Fruit fly (Drosophila melanogaster) whole organism, embryonic: Measurements from ENCODE around the gene S-Lap4.

Source experiments
- Asciz ChIP-seq: fragments of 200-800 bp; sonication (Bioruptor generic); optimal IDR thresholded peaks from 2 replicates; lab custom pipeline; 2017; ENCODE audit warnings: missing biosample characterization, mild to moderate bottlenecking, missing genetic modification characterization, missing genetic modification reagents
- Atf-2 ChIP-seq: fragments of 200-800 bp; sonication (Bioruptor generic); optimal IDR thresholded peaks from 2 replicates; lab custom pipeline; 2016; ENCODE audit warnings: missing biosample characterization, missing genetic modification characterization
- CG10274 ChIP-seq: fragments of 200-800 bp; sonication (Bioruptor generic); optimal IDR thresholded peaks from 3 replicates; lab custom pipeline; 2017; ENCODE audit warnings: missing biosample characterization, mild to moderate bottlenecking, missing genetic modification characterization
- CG10565 ChIP-seq: fragments of 200-800 bp; sonication (Bioruptor generic); optimal IDR thresholded peaks from 3 replicates; lab custom pipeline; 2016; ENCODE audit warnings: missing biosample characterization, mild to moderate bottlenecking, missing genetic modification characterization
- CG11456 ChIP-seq: fragments of 200-800 bp; sonication (Bioruptor generic); IDR thresholded peaks from 3 replicates; pipeline ENCODE4 v1.3.6; 2022; ENCODE audit warnings: missing biosample characterization, missing genetic modification characterization
- CG11695 ChIP-seq: fragments of 200-800 bp; sonication (Bioruptor generic); IDR thresholded peaks from 3 replicates; pipeline ENCODE4 v1.3.6; 2022; ENCODE audit warnings: missing biosample characterization, missing genetic modification characterization
- CG12071 ChIP-seq: fragments of 200-800 bp; sonication (Bioruptor generic); optimal IDR thresholded peaks from 3 replicates; lab custom pipeline; 2018; ENCODE audit warnings: missing biosample characterization, mild to moderate bottlenecking, missing genetic modification characterization
- CG12236 ChIP-seq: fragments of 200-800 bp; sonication (Bioruptor generic); optimal IDR thresholded peaks from 2 replicates; lab custom pipeline; 2016; ENCODE audit warnings: missing biosample characterization, missing genetic modification characterization
- CG12659 ChIP-seq: fragments of 200-800 bp; sonication (Bioruptor generic); optimal IDR thresholded peaks from 3 replicates; lab custom pipeline; 2017; ENCODE audit warnings: mild to moderate bottlenecking, missing biosample characterization, missing genetic modification reagents, missing genetic modification characterization
- CG14441 ChIP-seq: fragments of 200-800 bp; sonication (Bioruptor generic); IDR thresholded peaks from 2 replicates; pipeline ENCODE4 v1.3.6; 2022; ENCODE audit warnings: missing biosample characterization, missing genetic modification characterization
- CG16815 ChIP-seq: fragments of 200-800 bp; sonication (Bioruptor generic); optimal IDR thresholded peaks from 3 replicates; lab custom pipeline; 2017; ENCODE audit warnings: missing biosample characterization, mild to moderate bottlenecking, missing genetic modification characterization
- CG2129 ChIP-seq: fragments of 200-800 bp; sonication (Bioruptor generic); IDR thresholded peaks from 2 replicates; pipeline ENCODE4 v1.3.6; 2022; ENCODE audit warnings: missing biosample characterization, missing genetic modification characterization; ENCODE audit not compliant: partially characterized antibody
- CG30020 ChIP-seq: fragments of 200-800 bp; optimal IDR thresholded peaks from 2 replicates; lab custom pipeline; 2019; ENCODE audit warnings: missing biosample characterization, mild to moderate bottlenecking, missing genetic modification characterization, moderate library complexity
- CG3065 ChIP-seq: fragments of 200-800 bp; sonication (Bioruptor generic); optimal IDR thresholded peaks from 2 replicates; lab custom pipeline; 2016; ENCODE audit warnings: missing biosample characterization, missing genetic modification characterization
- CG7556 ChIP-seq: fragments of 200-800 bp; sonication (Bioruptor generic); optimal IDR thresholded peaks from 2 replicates; lab custom pipeline; 2017; ENCODE audit warnings: missing biosample characterization, mild to moderate bottlenecking, missing genetic modification characterization
- CG7963 ChIP-seq: fragments of 200-800 bp; sonication (Bioruptor generic); IDR thresholded peaks from 3 replicates; pipeline ENCODE4 v1.3.6; 2022; ENCODE audit warnings: missing biosample characterization, missing genetic modification characterization; ENCODE audit not compliant: partially characterized antibody
- CG8089 ChIP-seq: fragments of 200-800 bp; sonication (Bioruptor generic); optimal IDR thresholded peaks from 3 replicates; lab custom pipeline; 2016; ENCODE audit warnings: missing biosample characterization, missing genetic modification characterization
- CG9797 ChIP-seq: fragments of 200-800 bp; sonication (Bioruptor generic); optimal IDR thresholded peaks from 3 replicates; lab custom pipeline; 2018; ENCODE audit warnings: missing biosample characterization, mild to moderate bottlenecking, missing genetic modification characterization
- CG9876 ChIP-seq: fragments of 200-800 bp; sonication (Bioruptor generic); optimal IDR thresholded peaks from 2 replicates; lab custom pipeline; 2016; ENCODE audit warnings: missing biosample characterization, missing genetic modification characterization
- CoRest ChIP-seq: fragments of 200-800 bp; sonication (Bioruptor generic); optimal IDR thresholded peaks from 3 replicates; lab custom pipeline; 2018; ENCODE audit warnings: missing biosample characterization, mild to moderate bottlenecking, missing genetic modification characterization, moderate library complexity
- CrebB ChIP-seq: fragments of 200-800 bp; sonication (Bioruptor generic); optimal IDR thresholded peaks from 3 replicates; lab custom pipeline; 2018; ENCODE audit warnings: missing biosample characterization, mild to moderate bottlenecking, missing genetic modification characterization
- ERR ChIP-seq: fragments of 200-800 bp; sonication (Bioruptor generic); optimal IDR thresholded peaks from 2 replicates; lab custom pipeline; 2016; ENCODE audit warnings: missing biosample characterization, missing genetic modification characterization
- Ets97D ChIP-seq: fragments of 200-800 bp; sonication (Bioruptor generic); optimal IDR thresholded peaks from 3 replicates; lab custom pipeline; 2016; ENCODE audit warnings: missing biosample characterization, missing genetic modification characterization
- HmgD ChIP-seq: fragments of 200-800 bp; sonication (Bioruptor generic); optimal IDR thresholded peaks from 3 replicates; lab custom pipeline; 2016; ENCODE audit warnings: missing biosample characterization, missing genetic modification characterization
- Hmr ChIP-seq: fragments of 200-800 bp; sonication (Bioruptor generic); optimal IDR thresholded peaks from 3 replicates; lab custom pipeline; 2017; ENCODE audit warnings: mild to moderate bottlenecking, missing biosample characterization, missing genetic modification reagents, missing genetic modification characterization
- Meics ChIP-seq: fragments of 200-800 bp; sonication (Bioruptor generic); optimal IDR thresholded peaks from 2 replicates; lab custom pipeline; 2017; ENCODE audit warnings: missing biosample characterization, mild to moderate bottlenecking, missing genetic modification characterization
- Side ChIP-seq: fragments of 200-800 bp; sonication (Bioruptor generic); optimal IDR thresholded peaks from 2 replicates; lab custom pipeline; 2016; ENCODE audit warnings: missing biosample characterization, missing genetic modification characterization
- Sin3A ChIP-seq: fragments of >200 bp; optimal IDR thresholded peaks from 2 replicates; lab custom pipeline; 2018
- Six4 ChIP-seq: fragments of 200-800 bp; sonication (Bioruptor generic); optimal IDR thresholded peaks from 2 replicates; lab custom pipeline; 2016; ENCODE audit warnings: missing biosample characterization, missing genetic modification characterization
- Spps ChIP-seq: fragments of 200-800 bp; sonication (Bioruptor generic); optimal IDR thresholded peaks from 2 replicates; lab custom pipeline; 2018; ENCODE audit warnings: missing biosample characterization, mild to moderate bottlenecking, missing genetic modification characterization
- Stat92E ChIP-seq, 3 experiments: fragments of >200 bp in 2 of 3; fragments of 200-800 bp in 1 of 3; sonication (Bioruptor generic) in 1 of 3; optimal IDR thresholded peaks; 2 replicates each; lab custom pipeline; 2017 to 2019; ENCODE audit warnings: missing biosample characterization in 3 of 3, missing genetic modification characterization in 3 of 3, mild to moderate bottlenecking in 1 of 3, moderate library complexity in 1 of 3
- amos ChIP-seq: fragments of 200-800 bp; sonication (Bioruptor generic); IDR thresholded peaks from 2 replicates; pipeline ENCODE4 v1.3.6; 2022; ENCODE audit warnings: missing biosample characterization, missing genetic modification characterization; ENCODE audit not compliant: partially characterized antibody
- bowl ChIP-seq: fragments of 200-800 bp; sonication (Bioruptor generic); IDR thresholded peaks from 2 replicates; pipeline ENCODE4 v1.3.6; 2022; ENCODE audit warnings: missing biosample characterization, missing genetic modification characterization
- cato ChIP-seq: fragments of 200-800 bp; sonication (Bioruptor generic); optimal IDR thresholded peaks from 2 replicates; lab custom pipeline; 2016; ENCODE audit warnings: missing biosample characterization, missing genetic modification characterization, borderline replicate concordance
- cg ChIP-seq: fragments of 200-800 bp; sonication (Bioruptor generic); optimal IDR thresholded peaks from 3 replicates; lab custom pipeline; 2019; ENCODE audit warnings: missing biosample characterization, mild to moderate bottlenecking, missing genetic modification characterization, moderate library complexity
- chif ChIP-seq, 2 experiments: fragments of 200-800 bp; sonication (Bioruptor generic); optimal IDR thresholded peaks; 3 replicates each; lab custom pipeline; 2016; ENCODE audit warnings: missing biosample characterization in 2 of 2, missing genetic modification characterization in 2 of 2
- cwo ChIP-seq: fragments of 200-800 bp; sonication (Bioruptor generic); optimal IDR thresholded peaks from 3 replicates; lab custom pipeline; 2017; ENCODE audit warnings: missing biosample characterization, missing genetic modification characterization, mild to moderate bottlenecking, moderate library complexity, missing genetic modification reagents
- ham ChIP-seq: fragments of 200-800 bp; sonication (Bioruptor generic); IDR thresholded peaks from 2 replicates; pipeline ENCODE4 v1.3.6; 2022; ENCODE audit warnings: missing biosample characterization, missing genetic modification characterization
- her ChIP-seq: fragments of 200-800 bp; sonication (Bioruptor generic); optimal IDR thresholded peaks from 2 replicates; lab custom pipeline; 2016; ENCODE audit warnings: missing biosample characterization, missing genetic modification characterization
- knrl ChIP-seq: fragments of 200-800 bp; sonication (Bioruptor generic); IDR thresholded peaks from 3 replicates; pipeline ENCODE4 v1.3.6; 2022; ENCODE audit warnings: missing biosample characterization, missing genetic modification characterization; ENCODE audit not compliant: partially characterized antibody
- lilli ChIP-seq: fragments of 200-800 bp; sonication (Bioruptor generic); optimal IDR thresholded peaks from 3 replicates; lab custom pipeline; 2016; ENCODE audit warnings: missing biosample characterization, missing genetic modification characterization
- luna ChIP-seq: fragments of 200-800 bp; sonication (Bioruptor generic); optimal IDR thresholded peaks from 2 replicates; lab custom pipeline; 2016; ENCODE audit warnings: missing biosample characterization, missing genetic modification characterization
- pfk ChIP-seq: fragments of 200-800 bp; sonication (Bioruptor generic); optimal IDR thresholded peaks from 2 replicates; lab custom pipeline; 2018; ENCODE audit warnings: missing biosample characterization, mild to moderate bottlenecking, missing genetic modification characterization, moderate library complexity
- phol ChIP-seq: fragments of 200-800 bp; sonication (Bioruptor generic); optimal IDR thresholded peaks from 3 replicates; lab custom pipeline; 2018; ENCODE audit warnings: missing biosample characterization, mild to moderate bottlenecking, missing genetic modification characterization, moderate library complexity
- tgo ChIP-seq: fragments of 200-800 bp; sonication (Bioruptor generic); IDR thresholded peaks from 3 replicates; pipeline ENCODE4 v1.3.6; 2022; ENCODE audit warnings: missing biosample characterization, missing genetic modification characterization
- tna ChIP-seq: fragments of 200-800 bp; sonication (Bioruptor generic); IDR thresholded peaks from 2 replicates; pipeline ENCODE4 v1.3.6; 2022; ENCODE audit warnings: missing biosample characterization, missing genetic modification characterization; ENCODE audit not compliant: partially characterized antibody
- tup ChIP-seq: fragments of 200-800 bp; sonication (Bioruptor generic); optimal IDR thresholded peaks from 2 replicates; lab custom pipeline; 2016; ENCODE audit warnings: missing biosample characterization, mild to moderate bottlenecking, missing genetic modification characterization, moderate library complexity
- wek ChIP-seq: fragments of 200-800 bp; sonication (Bioruptor generic); optimal IDR thresholded peaks from 3 replicates; lab custom pipeline; 2018; ENCODE audit warnings: missing biosample characterization, mild to moderate bottlenecking, missing genetic modification characterization, moderate library complexity

Gene S-Lap4

DNA sequence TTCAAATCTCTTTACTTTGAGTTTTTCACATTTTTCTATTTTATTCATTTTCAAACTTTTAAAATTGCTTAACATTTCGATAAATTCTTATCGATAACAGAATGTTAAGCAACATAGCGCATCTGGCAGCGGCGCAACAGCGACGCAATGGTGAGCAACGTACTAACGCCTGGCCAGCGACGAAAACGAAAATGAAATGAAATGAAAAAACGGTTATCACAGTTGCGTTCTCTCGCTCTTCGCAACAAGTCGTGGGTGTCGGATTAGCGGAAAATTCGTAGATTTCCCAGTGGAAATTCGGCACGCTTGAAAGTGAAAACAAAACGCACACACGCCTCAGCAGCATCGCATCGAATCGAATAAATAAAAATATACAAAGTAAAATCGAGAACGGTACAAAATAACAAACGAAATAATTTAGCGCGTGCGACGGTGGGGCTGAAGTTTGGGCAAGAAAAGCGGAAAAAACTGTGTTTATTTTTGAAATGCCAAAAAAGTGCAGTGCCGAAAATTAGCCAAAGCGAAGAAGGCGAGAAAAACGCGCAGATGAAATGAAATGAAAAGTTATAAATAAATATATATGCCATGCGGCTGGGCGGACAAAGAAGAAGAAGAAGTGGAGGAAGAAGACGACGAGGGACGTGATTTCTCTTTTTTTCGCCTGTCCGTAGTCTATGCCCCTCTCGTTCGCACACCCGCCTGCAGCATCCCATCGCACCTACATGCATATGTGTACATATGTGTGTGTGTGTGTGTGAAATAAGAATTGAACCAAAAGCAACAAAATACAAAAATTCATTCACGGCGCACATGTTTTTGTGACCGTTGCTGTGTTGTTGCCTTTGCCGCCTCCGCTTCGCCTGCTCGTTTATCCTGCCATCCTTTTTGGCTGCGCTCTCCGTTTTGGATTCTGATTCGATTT lies 25.4 kb downstream of the S-Lap4 start (continued):
- TF ChIP-seq CG12659 (peak; percentile 23), cwo (GFP tag; lab: Kevin White, UChicago) (no peak), Atf-2 (no peak), tgo (GFP tag; lab: Robert Waterston, UW) (no peak), CG12236 (no peak), Hmr (GFP tag; lab: Kevin White, UChicago) (no peak), ham (GFP tag; lab: Robert Waterston, UW) (no peak), lilli (no peak), Ets97D (GFP tag; lab: Kevin White, UChicago) (peak; percentile 50), CG10274 (GFP tag; lab: Kevin White, UChicago) (no peak), CG10565 (GFP tag; lab: Kevin White, UChicago) (no peak), tna (peak; percentile 58; the same call in 1 of the 2 replicates), CG16815 (GFP tag; lab: Kevin White, UChicago) (no peak), Spps (tag; lab: Kevin White, UChicago) (no peak), CG9797 (GFP tag; lab: Kevin White, UChicago) (peak; percentile 57), HmgD (peak; percentile 45), CrebB (tag; lab: Kevin White, UChicago) (no peak), phol (no peak), amos (GFP tag; lab: Robert Waterston, UW) (peak; percentile 52; the same call in 1 of the 2 replicates), CG14441 (GFP tag; lab: Robert Waterston, UW) (no peak), bowl (GFP tag; lab: Robert Waterston, UW) (no peak), Six4 (no peak), CG11456 (GFP tag; lab: Robert Waterston, UW) (no peak; the same call in 2 of the 3 replicates), knrl (GFP tag; lab: Robert Waterston, UW) (peak; percentile 58), CG2129 (GFP tag; lab: Robert Waterston, UW) (no peak), Stat92E (GFP tag; optimal IDR thresholded peaks at IDR 0.05; lab: Kevin White, UChicago) (no peak), pfk (peak; percentile 42), cg (GFP tag; lab: Kevin White, UChicago) (peak; percentile 81), CG3065 (GFP tag; lab: Kevin White, UChicago) (no peak), CG11695 (GFP tag; lab: Robert Waterston, UW) (peak; percentile 19; the same call in 1 of the 3 replicates), Side (no peak), wek (GFP tag; lab: Kevin White, UChicago) (no peak), ERR (no peak), CG7963 (GFP tag; lab: Robert Waterston, UW) (0 out of 3 replicates have a peak, but pooled peaks have one; percentile 42), tup (GFP tag; lab: Kevin White, UChicago) (no peak), CG30020 (tag; lab: Kevin White, UChicago) (peak; percentile 50), Sin3A (peak; percentile 25), CG12071 (peak; percentile 33), CG8089 (GFP tag; lab: Kevin White, UChicago) (peak; percentile 1), CG7556 (no peak), chif (GFP tag; optimal IDR thresholded peaks at IDR 0.05; lab: Kevin White, UChicago) (no peak), Meics (GFP tag; lab: Kevin White, UChicago) (no peak), her (GFP tag; lab: Kevin White, UChicago) (peak; percentile 100), cato (no peak), CG9876 (GFP tag; lab: Kevin White, UChicago) (no peak), Asciz (GFP tag; lab: Kevin White, UChicago) (peak; percentile 45), CoRest (peak; percentile 44), luna (GFP tag; lab: Kevin White, UChicago) (no peak)
